Worm (Caenorhabditis elegans) whole organism, mixed stage, embryonic: ENCODE data around the gene H20J04.1.

ENCODE experiments used
- M03D4.4 ChIP-seq: sonication (generic microtip); optimal IDR thresholded peaks from 2 replicates; lab custom pipeline; 2017; ENCODE audit warnings: mild to moderate bottlenecking, missing genetic modification characterization, missing compliant biosample characterization
- bed-3 ChIP-seq: fragments of 200-800 bp; sonication (Bioruptor generic); optimal IDR thresholded peaks from 3 replicates; lab custom pipeline; 2018; ENCODE audit warnings: mild to moderate bottlenecking, missing genetic modification characterization, moderate library complexity, missing compliant biosample characterization
- blmp-1 ChIP-seq: fragments of 150-350 bp; optimal IDR thresholded peaks from 2 replicates; lab custom pipeline; 2014; ENCODE audit warnings: missing biosample characterization, missing genetic modification characterization
- ceh-43 ChIP-seq: fragments of 200-800 bp; sonication (Bioruptor generic); optimal IDR thresholded peaks from 2 replicates; lab custom pipeline; 2018; ENCODE audit warnings: mild to moderate bottlenecking, missing genetic modification characterization, moderate library complexity, missing compliant biosample characterization
- ceh-83 ChIP-seq: fragments of 200-800 bp; sonication (Bioruptor generic); optimal IDR thresholded peaks from 2 replicates; lab custom pipeline; 2018; ENCODE audit warnings: mild to moderate bottlenecking, missing genetic modification characterization, missing compliant biosample characterization
- ces-1 ChIP-seq: fragments of 150-350 bp; optimal IDR thresholded peaks from 2 replicates; lab custom pipeline; 2014; ENCODE audit warnings: missing biosample characterization, missing genetic modification reagents, missing genetic modification characterization
- cnd-1 ChIP-seq: fragments of 200-800 bp; sonication (Bioruptor generic); optimal IDR thresholded peaks from 2 replicates; lab custom pipeline; 2018; ENCODE audit warnings: mild to moderate bottlenecking, missing genetic modification characterization, missing compliant biosample characterization
- drap-1 ChIP-seq: fragments of 200-800 bp; sonication (Bioruptor generic); optimal IDR thresholded peaks from 3 replicates; lab custom pipeline; 2018; ENCODE audit warnings: mild to moderate bottlenecking, missing genetic modification characterization, missing compliant biosample characterization
- elt-1 ChIP-seq: sonication (generic microtip); optimal IDR thresholded peaks from 2 replicates; lab custom pipeline; 2017; ENCODE audit warnings: missing genetic modification characterization, mild to moderate bottlenecking, missing compliant biosample characterization, antibody characterized with exemption, moderate library complexity, borderline replicate concordance; ENCODE audit not compliant: insufficient read depth
- elt-3 ChIP-seq: fragments of 150-350 bp; optimal IDR thresholded peaks from 2 replicates; lab custom pipeline; 2014; ENCODE audit warnings: missing biosample characterization, missing genetic modification characterization
- flh-1 ChIP-seq: fragments of 200-800 bp; sonication (Bioruptor generic); optimal IDR thresholded peaks from 2 replicates; lab custom pipeline; 2018; ENCODE audit warnings: mild to moderate bottlenecking, missing genetic modification characterization, moderate library complexity, missing compliant biosample characterization
- ham-2 ChIP-seq: fragments of 200-800 bp; sonication (Bioruptor generic); optimal IDR thresholded peaks from 2 replicates; lab custom pipeline; 2018; ENCODE audit warnings: mild to moderate bottlenecking, missing genetic modification characterization, missing compliant biosample characterization
- hlh-1 ChIP-seq: fragments of 150-350 bp; optimal IDR thresholded peaks from 2 replicates; lab custom pipeline; 2014; ENCODE audit warnings: missing biosample characterization, missing genetic modification reagents, missing genetic modification characterization
- lin-32 ChIP-seq: fragments of 200-800 bp; sonication (Bioruptor generic); optimal IDR thresholded peaks from 2 replicates; lab custom pipeline; 2018; ENCODE audit warnings: mild to moderate bottlenecking, missing genetic modification characterization, missing compliant biosample characterization
- lsy-2 ChIP-seq: fragments of 150-350 bp; optimal IDR thresholded peaks from 2 replicates; lab custom pipeline; 2014; ENCODE audit warnings: missing biosample characterization, missing genetic modification characterization
- mab-5 ChIP-seq: fragments of 150-350 bp; optimal IDR thresholded peaks from 2 replicates; lab custom pipeline; 2014; ENCODE audit warnings: missing biosample characterization, missing genetic modification characterization
- mep-1 ChIP-seq: fragments of 150-350 bp; optimal IDR thresholded peaks from 2 replicates; lab custom pipeline; 2017; ENCODE audit warnings: missing biosample characterization, missing genetic modification reagents, missing genetic modification characterization, inconsistent platforms
- mls-2 ChIP-seq: sonication (generic microtip); optimal IDR thresholded peaks from 2 replicates; lab custom pipeline; 2016; ENCODE audit warnings: mild to moderate bottlenecking, missing genetic modification characterization, moderate library complexity, missing compliant biosample characterization
- nhr-2 ChIP-seq: fragments of 150-350 bp; optimal IDR thresholded peaks from 2 replicates; lab custom pipeline; 2014; ENCODE audit warnings: missing biosample characterization, missing genetic modification characterization
- nhr-237 ChIP-seq: fragments of 150-350 bp; optimal IDR thresholded peaks from 2 replicates; lab custom pipeline; 2014; ENCODE audit warnings: missing biosample characterization, missing genetic modification characterization
- nhr-28 ChIP-seq: fragments of 150-350 bp; optimal IDR thresholded peaks from 2 replicates; lab custom pipeline; 2014; ENCODE audit warnings: missing biosample characterization, missing genetic modification characterization
- nhr-76 ChIP-seq: sonication (generic microtip); optimal IDR thresholded peaks from 2 replicates; lab custom pipeline; 2017; ENCODE audit warnings: missing biosample characterization, missing genetic modification characterization
- pha-4 ChIP-seq: fragments of 150-350 bp; optimal IDR thresholded peaks from 2 replicates; lab custom pipeline; 2018; ENCODE audit warnings: missing biosample characterization, missing genetic modification reagents, missing genetic modification characterization
- sem-2 ChIP-seq: fragments of 200-800 bp; sonication (Bioruptor generic); optimal IDR thresholded peaks from 2 replicates; lab custom pipeline; 2018; ENCODE audit warnings: mild to moderate bottlenecking, missing genetic modification characterization, missing compliant biosample characterization
- snpc-4 ChIP-seq: fragments of 150-350 bp; optimal IDR thresholded peaks from 2 replicates; lab custom pipeline; 2014; ENCODE audit warnings: missing biosample characterization, missing genetic modification characterization
- sptf-1 ChIP-seq: sonication (generic microtip); optimal IDR thresholded peaks from 2 replicates; lab custom pipeline; 2017; ENCODE audit warnings: mild to moderate bottlenecking, missing genetic modification characterization, moderate library complexity, missing compliant biosample characterization
- tbx-8 ChIP-seq: fragments of 200-800 bp; sonication (Bioruptor generic); optimal IDR thresholded peaks from 2 replicates; lab custom pipeline; 2018; ENCODE audit warnings: mild to moderate bottlenecking, missing genetic modification characterization, moderate library complexity, missing compliant biosample characterization
- unc-120 ChIP-seq: sonication (generic microtip); optimal IDR thresholded peaks from 2 replicates; lab custom pipeline; 2017; ENCODE audit warnings: missing genetic modification characterization, missing compliant biosample characterization; ENCODE audit not compliant: poor library complexity, severe bottlenecking
- unc-39 ChIP-seq: fragments of 150-350 bp; optimal IDR thresholded peaks from 2 replicates; lab custom pipeline; 2014; ENCODE audit warnings: missing biosample characterization, missing genetic modification characterization
- unc-62 ChIP-seq: fragments of 150-350 bp; optimal IDR thresholded peaks from 2 replicates; lab custom pipeline; 2014; ENCODE audit warnings: missing biosample characterization, missing genetic modification reagents, missing genetic modification characterization
- zip-8 ChIP-seq: fragments of 150-350 bp; optimal IDR thresholded peaks from 2 replicates; lab custom pipeline; 2014; ENCODE audit warnings: missing biosample characterization, missing genetic modification characterization

H20J04.1 gene

DNA sequence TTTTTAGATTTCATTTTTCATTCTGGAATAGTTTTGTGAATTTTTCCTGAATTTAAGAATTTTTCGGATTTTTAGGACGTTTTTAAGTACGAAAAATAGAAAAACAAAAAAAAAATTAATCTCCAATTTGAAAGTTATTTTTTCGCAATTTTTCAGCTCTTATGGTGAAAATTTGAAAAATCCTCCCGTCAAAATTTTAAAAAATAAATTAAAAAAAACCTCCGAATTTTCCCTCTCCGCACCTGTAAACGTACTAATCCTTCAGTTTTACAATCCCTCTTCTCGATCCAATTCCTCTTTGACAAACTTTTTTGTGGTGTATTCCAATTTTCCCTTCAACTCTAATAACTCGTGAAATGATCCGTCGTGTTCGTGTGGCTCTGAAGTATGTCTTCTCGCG, 22.8 kb downstream of the H20J04.1 start, which contains the start of gene B0286.1:
B0286.1 (plus strand) TSS at position 301 of the 400 bp plus-strand sequence.
- TF ChIP-seq mep-1 (tag; lab: Kevin White, UChicago) (no peak), elt-1 (tag; lab: Kevin White, UChicago) (no peak), ceh-83 (GFP tag; lab: Kevin White, UChicago) (no peak), cnd-1 (no peak), nhr-237 (tag; lab: Kevin White, UChicago) (no peak), unc-39 (no peak), sem-2 (GFP tag; lab: Kevin White, UChicago) (no peak), mls-2 (tag; lab: Kevin White, UChicago) (no peak), M03D4.4 (tag; lab: Kevin White, UChicago) (no peak), tbx-8 (GFP tag; lab: Kevin White, UChicago) (no peak), unc-62 (no peak), elt-3 (tag; lab: Kevin White, UChicago) (no peak)

DNA sequence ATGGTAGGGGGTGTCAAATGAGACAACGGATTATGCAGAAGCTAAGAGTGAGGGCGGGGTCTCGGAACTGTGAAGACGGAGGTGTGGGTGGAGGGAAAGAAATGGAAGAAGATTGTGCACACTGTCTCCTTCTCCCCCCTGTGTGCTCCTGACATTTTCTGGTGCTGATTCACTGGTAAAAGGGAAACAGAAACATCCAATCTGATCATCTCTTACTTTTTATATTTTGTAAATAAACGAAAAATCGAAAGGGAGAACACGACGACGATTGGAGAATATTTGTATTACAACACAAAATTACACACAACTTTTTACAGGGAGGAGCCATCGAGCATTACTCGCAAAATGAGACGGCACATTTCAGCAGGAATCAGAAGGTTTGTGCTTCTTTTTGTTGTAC, 27.9 kb downstream of the H20J04.1 start, which contains the start of gene fkh-6:
fkh-6 (minus strand) TSS at position 101 of the 400 bp plus-strand sequence.
- TF ChIP-seq unc-120 (tag; lab: Kevin White, UChicago) (no peak), ceh-83 (GFP tag; lab: Kevin White, UChicago) (no peak), ceh-43 (no peak), sptf-1 (tag; lab: Kevin White, UChicago) (no peak), nhr-2 (tag; lab: Kevin White, UChicago) (no peak), mab-5 (tag; lab: Kevin White, UChicago) (no peak), unc-62 (no peak), hlh-1 (no peak), flh-1 (GFP tag; lab: Kevin White, UChicago) (no peak), snpc-4 (tag; lab: Kevin White, UChicago) (no peak), mep-1 (tag; lab: Kevin White, UChicago) (no peak), tbx-8 (GFP tag; lab: Kevin White, UChicago) (no peak), nhr-237 (tag; lab: Kevin White, UChicago) (no peak), sem-2 (GFP tag; lab: Kevin White, UChicago) (no peak), unc-39 (no peak), blmp-1 (tag; lab: Kevin White, UChicago) (no peak), zip-8 (tag; lab: Kevin White, UChicago) (no peak), elt-1 (tag; lab: Kevin White, UChicago) (no peak)

DNA sequence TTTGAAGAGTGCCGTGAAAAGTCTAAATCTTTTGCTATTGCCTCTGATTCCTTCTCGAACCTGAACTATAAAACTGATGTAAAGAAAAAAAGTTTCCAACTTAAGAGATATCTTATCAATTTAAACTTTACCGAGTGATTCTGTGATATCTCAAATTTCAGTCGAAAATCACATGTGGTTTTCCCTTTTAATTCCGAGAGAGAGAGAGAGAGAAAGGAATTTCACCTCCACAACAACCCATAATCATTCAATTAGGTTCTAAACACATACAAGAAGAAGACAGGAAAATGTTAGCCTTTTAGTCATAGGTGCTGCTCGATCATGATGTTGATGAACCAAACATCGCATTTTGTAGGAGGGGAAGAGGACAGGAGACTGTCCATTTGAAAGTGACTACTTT, 35.7 kb downstream of the H20J04.1 start:
- no peak for TF ChIP-seq lin-32 (GFP tag; lab: Kevin White, UChicago)
- no peak for TF ChIP-seq tbx-8 (GFP tag; lab: Kevin White, UChicago)
- TF ChIP-seq ceh-43: no peak
- no peak for TF ChIP-seq lsy-2 (tag; lab: Kevin White, UChicago)
- no peak for TF ChIP-seq unc-62
- no peak for TF ChIP-seq hlh-1
- no peak for TF ChIP-seq zip-8 (tag; lab: Kevin White, UChicago)
- TF ChIP-seq nhr-76 (tag; lab: Kevin White, UChicago): no peak

DNA sequence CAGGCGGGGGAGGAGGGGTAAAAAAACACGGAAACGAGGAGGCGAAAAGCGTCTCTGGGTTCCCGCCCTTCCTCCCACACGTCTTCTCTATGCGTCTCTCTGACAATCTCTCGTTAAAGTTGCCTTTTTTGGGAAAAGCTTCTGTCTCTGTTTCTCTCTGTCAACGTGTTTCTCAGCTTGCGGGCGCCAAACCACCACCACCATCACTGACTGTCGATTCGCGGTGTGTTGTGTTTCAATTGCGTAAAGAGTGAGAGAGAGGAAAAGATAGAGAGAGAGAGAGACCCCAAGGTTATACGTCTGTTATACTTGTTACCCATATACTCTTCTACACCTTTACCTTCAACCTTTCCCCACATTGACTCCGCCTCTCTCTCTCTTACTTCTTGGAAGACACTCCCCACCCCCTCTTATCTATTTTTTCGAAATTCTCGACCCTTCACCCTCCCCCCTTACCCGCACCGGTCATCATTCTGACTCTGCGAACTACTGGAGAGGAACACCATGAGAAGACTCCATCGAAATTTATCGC, 37.2 kb downstream of the H20J04.1 start, which contains the start of gene mlt-7:
mlt-7 (plus strand) TSS at position 482 of the 532 bp plus-strand sequence.
- no peak for TF ChIP-seq M03D4.4 (tag; lab: Kevin White, UChicago)
- no peak for TF ChIP-seq blmp-1 (tag; lab: Kevin White, UChicago)
- no peak for TF ChIP-seq drap-1 (GFP tag; lab: Kevin White, UChicago)
- TF ChIP-seq nhr-28 (tag; lab: Kevin White, UChicago): no peak
- no peak for TF ChIP-seq unc-62
- no peak for TF ChIP-seq sem-2 (GFP tag; lab: Kevin White, UChicago)
- no peak for TF ChIP-seq ceh-83 (GFP tag; lab: Kevin White, UChicago)
- no peak for TF ChIP-seq elt-1 (tag; lab: Kevin White, UChicago)
- TF ChIP-seq ceh-43: no peak
- TF ChIP-seq lin-32 (GFP tag; lab: Kevin White, UChicago): no peak
- TF ChIP-seq pha-4 (tag; lab: Kevin White, UChicago): no peak
- no peak for TF ChIP-seq sptf-1 (tag; lab: Kevin White, UChicago)
- TF ChIP-seq cnd-1: no peak
- no peak for TF ChIP-seq bed-3 (GFP tag; lab: Kevin White, UChicago)
- TF ChIP-seq elt-3 (tag; lab: Kevin White, UChicago): no peak
- no peak for TF ChIP-seq hlh-1

DNA sequence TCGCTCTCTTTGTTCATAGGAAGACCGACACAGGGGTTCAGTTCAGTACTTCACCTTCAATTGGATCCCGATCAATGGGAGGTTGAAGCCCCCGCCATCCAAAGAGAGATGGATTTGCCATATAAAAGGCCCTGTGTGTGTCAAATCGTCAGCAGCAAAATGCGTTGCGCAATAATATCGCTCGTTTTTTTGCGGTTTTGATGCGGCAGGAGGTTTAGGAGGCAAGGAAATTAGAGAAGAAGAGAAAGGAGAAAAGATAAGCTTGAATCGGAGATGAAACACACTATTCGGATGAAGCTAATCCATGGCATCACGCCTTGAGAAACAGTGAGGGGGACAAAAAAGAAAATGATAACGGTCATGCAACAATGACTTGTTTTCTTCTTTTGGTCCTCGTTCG, 39.0 kb downstream of the H20J04.1 start:
- no peak for TF ChIP-seq nhr-76 (tag; lab: Kevin White, UChicago)
- no peak for TF ChIP-seq elt-1 (tag; lab: Kevin White, UChicago)
- TF ChIP-seq ham-2 (GFP tag; lab: Kevin White, UChicago): peak; percentile 15
- TF ChIP-seq lsy-2 (tag; lab: Kevin White, UChicago): no peak
- TF ChIP-seq blmp-1 (tag; lab: Kevin White, UChicago): no peak
- no peak for TF ChIP-seq unc-120 (tag; lab: Kevin White, UChicago)
- TF ChIP-seq M03D4.4 (tag; lab: Kevin White, UChicago): no peak
- TF ChIP-seq sem-2 (GFP tag; lab: Kevin White, UChicago): no peak
- TF ChIP-seq zip-8 (tag; lab: Kevin White, UChicago): peak; percentile 69
- no peak for TF ChIP-seq sptf-1 (tag; lab: Kevin White, UChicago)
- TF ChIP-seq ces-1: no peak
- no peak for TF ChIP-seq mep-1 (tag; lab: Kevin White, UChicago)
- no peak for TF ChIP-seq snpc-4 (tag; lab: Kevin White, UChicago)
